Worm (Caenorhabditis elegans) whole organism, late embryonic: ENCODE measurements around the gene Y97E10AR.4.

ENCODE experiments used
- C38D4.7 ChIP-seq: fragments of 200-800 bp; sonication (Bioruptor generic); optimal IDR thresholded peaks from 2 replicates; lab custom pipeline; 2018; ENCODE audit warnings: mild to moderate bottlenecking, missing genetic modification characterization, moderate library complexity, missing compliant biosample characterization
- T23F11.4 ChIP-seq: fragments of 200-800 bp; sonication (Bioruptor generic); optimal IDR thresholded peaks from 2 replicates; lab custom pipeline; 2018; ENCODE audit warnings: mild to moderate bottlenecking, missing genetic modification characterization, missing compliant biosample characterization
- ama-1 ChIP-seq: fragments of 150-350 bp; optimal IDR thresholded peaks from 2 replicates; lab custom pipeline; 2014
- ceh-18 ChIP-seq: sonication (generic microtip); optimal IDR thresholded peaks from 2 replicates; lab custom pipeline; 2016; ENCODE audit warnings: missing genetic modification characterization, missing compliant biosample characterization
- ceh-19 ChIP-seq: fragments of 200-800 bp; sonication (Bioruptor generic); optimal IDR thresholded peaks from 2 replicates; lab custom pipeline; 2018; ENCODE audit warnings: mild to moderate bottlenecking, missing genetic modification characterization, missing compliant biosample characterization
- ceh-2 ChIP-seq: sonication (generic microtip); optimal IDR thresholded peaks from 2 replicates; lab custom pipeline; 2016; ENCODE audit warnings: missing genotype, missing genetic modification characterization, missing compliant biosample characterization
- ceh-22 ChIP-seq: sonication (generic microtip); optimal IDR thresholded peaks from 2 replicates; lab custom pipeline; 2017; ENCODE audit warnings: missing biosample characterization, missing genetic modification characterization
- ceh-24 ChIP-seq: sonication (generic microtip); optimal IDR thresholded peaks from 2 replicates; lab custom pipeline; 2016; ENCODE audit warnings: mild to moderate bottlenecking, missing genetic modification characterization, missing compliant biosample characterization
- ceh-30 ChIP-seq: fragments of 150-350 bp; optimal IDR thresholded peaks from 2 replicates; lab custom pipeline; 2014; ENCODE audit warnings: missing biosample characterization, missing genetic modification characterization
- ceh-31 ChIP-seq: sonication (generic microtip); optimal IDR thresholded peaks from 2 replicates; lab custom pipeline; 2016; ENCODE audit warnings: missing genetic modification characterization, missing compliant biosample characterization
- ceh-9 ChIP-seq: sonication (generic microtip); optimal IDR thresholded peaks from 2 replicates; lab custom pipeline; 2016; ENCODE audit warnings: mild to moderate bottlenecking, missing genetic modification characterization, inconsistent platforms, missing compliant biosample characterization
- che-1 ChIP-seq: sonication (generic microtip); optimal IDR thresholded peaks from 2 replicates; lab custom pipeline; 2016; ENCODE audit warnings: mild to moderate bottlenecking, missing genetic modification characterization, missing compliant biosample characterization
- elt-2 ChIP-seq: sonication (generic microtip); optimal IDR thresholded peaks from 2 replicates; lab custom pipeline; 2016; ENCODE audit warnings: missing genetic modification reagents, missing genetic modification characterization, missing compliant biosample characterization
- ets-4 ChIP-seq: sonication (generic microtip); optimal IDR thresholded peaks from 2 replicates; lab custom pipeline; 2016; ENCODE audit warnings: missing genetic modification characterization, missing compliant biosample characterization
- hlh-30 ChIP-seq: sonication (generic microtip); optimal IDR thresholded peaks from 2 replicates; lab custom pipeline; 2017; ENCODE audit warnings: antibody characterized with exemption, missing genetic modification characterization, missing compliant biosample characterization; ENCODE audit not compliant: insufficient read depth
- lim-6 ChIP-seq: sonication (generic microtip); optimal IDR thresholded peaks from 2 replicates; lab custom pipeline; 2016; ENCODE audit warnings: missing genetic modification characterization, missing compliant biosample characterization
- mec-3 ChIP-seq: sonication (generic microtip); optimal IDR thresholded peaks from 2 replicates; lab custom pipeline; 2016; ENCODE audit warnings: borderline replicate concordance, missing genetic modification characterization, missing compliant biosample characterization
- nfya-1 ChIP-seq: sonication (generic microtip); optimal IDR thresholded peaks from 2 replicates; lab custom pipeline; 2017; ENCODE audit warnings: missing genetic modification characterization, mild to moderate bottlenecking, missing compliant biosample characterization, antibody characterized with exemption, moderate library complexity
- nhr-232 ChIP-seq: sonication (generic microtip); optimal IDR thresholded peaks from 2 replicates; lab custom pipeline; 2016; ENCODE audit warnings: missing genetic modification characterization, missing compliant biosample characterization
- npax-4 ChIP-seq: sonication (generic microtip); optimal IDR thresholded peaks from 2 replicates; lab custom pipeline; 2016; ENCODE audit warnings: missing genetic modification characterization, missing compliant biosample characterization
- pqm-1 ChIP-seq: sonication (generic microtip); optimal IDR thresholded peaks from 2 replicates; lab custom pipeline; 2016; ENCODE audit warnings: missing genetic modification characterization, missing compliant biosample characterization
- sox-2 ChIP-seq: fragments of 200-800 bp; sonication (Bioruptor generic); IDR thresholded peaks from 2 replicates; pipeline ENCODE4 v1.3.6; 2022; ENCODE audit warnings: missing genetic modification reagents, missing genetic modification characterization, missing compliant biosample characterization
- sox-4 ChIP-seq: sonication (generic microtip); optimal IDR thresholded peaks from 2 replicates; lab custom pipeline; 2017; ENCODE audit warnings: mild to moderate bottlenecking, missing genetic modification characterization, inconsistent platforms, missing compliant biosample characterization
- unc-3 ChIP-seq, 2 experiments: fragments of 200-800 bp in 1 of 2; sonication (Bioruptor generic) in 1 of 2; sonication (generic microtip) in 1 of 2; conservative IDR thresholded peaks in 1 of 2; optimal IDR thresholded peaks in 1 of 2; 2 replicates each; pipeline versions ENCODE4 v1.3.6 to Lab custom; 2016 to 2022; ENCODE audit warnings: missing compliant biosample characterization in 2 of 2, missing genetic modification characterization in 2 of 2, missing genetic modification reagents in 1 of 2
- unc-42 ChIP-seq: sonication (generic microtip); optimal IDR thresholded peaks from 2 replicates; lab custom pipeline; 2016; ENCODE audit warnings: missing genotype, missing genetic modification characterization, missing compliant biosample characterization
- zip-5 ChIP-seq: sonication (generic microtip); optimal IDR thresholded peaks from 2 replicates; lab custom pipeline; 2016; ENCODE audit warnings: missing genetic modification characterization, missing compliant biosample characterization

Y97E10AR.4 gene

ce11 chrV:8017924-8018323 lies 7.9 kb upstream of the Y97E10AR.4 start:
- no peak for TF ChIP-seq pqm-1 (tag; lab: Kevin White, UChicago)
- peak; percentile 97 for TF ChIP-seq elt-2
- no peak for TF ChIP-seq nhr-232
- no peak for TF ChIP-seq unc-3 (GFP tag; conservative IDR thresholded peaks at IDR 0.05; lab: Robert Waterston, UW)
- no peak for TF ChIP-seq unc-3 (tag; optimal IDR thresholded peaks at IDR 0.05; lab: Kevin White, UChicago)
- TF ChIP-seq T23F11.4 = no peak
- TF ChIP-seq mec-3 (tag; lab: Kevin White, UChicago) = no peak
- no peak for TF ChIP-seq C38D4.7

- no peak for TF ChIP-seq lim-6 (tag; lab: Kevin White, UChicago)
- no peak for TF ChIP-seq ceh-2 (tag; lab: Kevin White, UChicago)
- no peak for TF ChIP-seq sox-2 (GFP tag; lab: Robert Waterston, UW)
- no peak for TF ChIP-seq ets-4 (tag; lab: Kevin White, UChicago)
- TF ChIP-seq C38D4.7 = no peak
- TF ChIP-seq nfya-1 (tag; lab: Kevin White, UChicago) = no peak
- no peak for TF ChIP-seq npax-4 (tag; lab: Kevin White, UChicago)
- TF ChIP-seq ceh-9 (tag; lab: Kevin White, UChicago) = no peak
- TF ChIP-seq ceh-19 (GFP tag; lab: Kevin White, UChicago) = no peak
- TF ChIP-seq ceh-18 (tag; lab: Kevin White, UChicago) = no peak
- TF ChIP-seq sox-4 (tag; lab: Kevin White, UChicago) = no peak
These were observed 6.9 kb upstream of the Y97E10AR.4 start, which contains the start of gene sptl-2 for ce11 chrV:8016928-8017327. Gene sptl-2 (plus strand): TSS chrV:8017207.

- TF ChIP-seq ceh-24 (tag; lab: Kevin White, UChicago) = no peak
- peak; percentile 90 for TF ChIP-seq hlh-30 (tag; lab: Kevin White, UChicago)
- TF ChIP-seq unc-42 = peak; percentile 30
These were observed 3.9 kb upstream of the Y97E10AR.4 start, which contains the start of gene Y97E10AR.6 for ce11 chrV:8013901-8014388. Gene Y97E10AR.6 (minus strand): TSS chrV:8013951.

ce11 chrV:8012032-8012431 lies 2.0 kb upstream of the Y97E10AR.4 start, which contains the start of gene rpb-9:
Gene rpb-9 (minus strand): TSS chrV:8012345.
- TF ChIP-seq ceh-30 (tag; lab: Kevin White, UChicago) = no peak

- TF ChIP-seq ama-1 (lab: Kevin White, UChicago) (peak; percentile 33), che-1 (no peak)
These were observed 813 bp upstream of the Y97E10AR.4 start, which contains the start of gene lmtr-2 for ce11 chrV:8010846-8011245. Gene lmtr-2 (minus strand): TSS chrV:8011106.

ce11 chrV:8007460-8008292 lies 2.4 kb downstream of the Y97E10AR.4 start, which contains the start of gene Y97E10AR.3:
Gene Y97E10AR.3 (minus strand): TSS chrV:8007510.
- TF ChIP-seq ceh-31 (no peak), unc-42 (peak; percentile 21), zip-5 (tag; lab: Kevin White, UChicago) (no peak)
- TF ChIP-seq, all 69 proteins: peak for 1

ce11 chrV:8005000-8005399 lies 5.0 kb downstream of the Y97E10AR.4 start, which contains the start of gene Y97E10AR.8:
Gene Y97E10AR.8 (plus strand): TSS chrV:8005300.
- no peak for TF ChIP-seq ceh-22
